Worm (Caenorhabditis elegans) whole organism, L2 larva: Measurements from ENCODE around the gene tlk-1.

Source experiments
- snpc-4 ChIP-seq: fragments of 150-350 bp; optimal IDR thresholded peaks from 2 replicates; lab custom pipeline; 2014; ENCODE audit warnings: missing biosample characterization, missing genetic modification characterization
- zag-1 ChIP-seq: fragments of 150-350 bp; optimal IDR thresholded peaks from 2 replicates; lab custom pipeline; 2014; ENCODE audit warnings: missing biosample characterization, missing genetic modification characterization

DNA sequence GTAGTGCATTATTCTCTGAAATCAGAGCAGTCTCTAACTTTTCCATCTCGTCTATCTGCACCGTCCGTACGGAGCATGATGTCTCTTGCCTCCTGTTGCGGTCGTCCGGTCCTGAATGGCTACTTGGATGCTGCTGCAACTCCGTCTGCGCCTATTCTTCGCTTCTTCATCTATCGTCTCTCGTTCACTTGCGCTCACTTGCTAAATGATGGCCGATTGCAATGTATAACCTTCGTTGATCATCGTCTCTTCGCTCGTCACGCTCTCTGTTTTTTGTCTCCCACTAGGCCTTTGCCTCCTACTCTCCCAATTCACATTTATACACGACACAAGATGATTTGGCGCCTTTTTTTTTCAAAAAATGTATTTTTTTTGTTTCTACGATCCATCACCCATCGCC, 2.4 kb upstream of the tlk-1 start:
- TF ChIP-seq snpc-4 (tag; lab: Kevin White, UChicago) (no peak), zag-1 (tag; lab: Kevin White, UChicago) (peak; percentile 16)
